Fruit fly (Drosophila melanogaster): ENCODE data around the gene CG31668.
A peak's percentile ranks its signal among the peaks of the same experiment; 100 is the strongest.

The CG31668 gene

dm6 chr2L:2193357-2193780 lies 12.6 kb downstream of the CG31668 start (continued):
- TF ChIP-seq HHEX (GFP tag; optimal IDR thresholded peaks at IDR 0.05), result peak; percentile 24
- TF ChIP-seq maf-S (GFP tag; optimal IDR thresholded peaks at IDR 0.05), result no peak
- TF ChIP-seq CG11560 (tag; IDR thresholded peaks at IDR 0.05), result no peak
- TF ChIP-seq CG14050 (GFP tag; IDR thresholded peaks at IDR 0.05), result no peak
- TF ChIP-seq tio (GFP tag; optimal IDR thresholded peaks at IDR 0.05), result no peak
- TF ChIP-seq CG14965 (GFP tag; optimal IDR thresholded peaks at IDR 0.05; ENCODE audit: borderline replicate concordance), result no peak
- no peak for TF ChIP-seq psq (GFP tag; optimal IDR thresholded peaks at IDR 0.05)
- peak; percentile 59 for TF ChIP-seq gro (GFP tag; optimal IDR thresholded peaks at IDR 0.05)
- TF ChIP-seq zfh2 (GFP tag; optimal IDR thresholded peaks at IDR 0.05), result no peak
- no peak for TF ChIP-seq CG4404 (GFP tag; IDR thresholded peaks at IDR 0.05)
- TF ChIP-seq tup (GFP tag; optimal IDR thresholded peaks at IDR 0.05), result no peak
- no peak for TF ChIP-seq tap (tag; optimal IDR thresholded peaks at IDR 0.05)
- TF ChIP-seq CG16813 (GFP tag; IDR thresholded peaks at IDR 0.05; ENCODE audit: partially characterized antibody), result no peak
- TF ChIP-seq Pdp1 (GFP tag; optimal IDR thresholded peaks at IDR 0.05), result peak in 1 of 2 experiments; percentile 73
- TF ChIP-seq CG30431 (GFP tag; optimal IDR thresholded peaks at IDR 0.05), result no peak
- no peak for TF ChIP-seq lola (GFP tag; optimal IDR thresholded peaks at IDR 0.05)
- TF ChIP-seq CG11085 (GFP tag; IDR thresholded peaks at IDR 0.05), result no peak
- TF ChIP-seq toy (GFP tag; IDR thresholded peaks at IDR 0.05), result no peak
- TF ChIP-seq MBD-R2 (GFP tag; IDR thresholded peaks at IDR 0.05), result no peak
- no peak for TF ChIP-seq Dref (GFP tag; IDR thresholded peaks at IDR 0.05)
- TF ChIP-seq PHDP (tag; optimal IDR thresholded peaks at IDR 0.05), result peak; percentile 21
- TF ChIP-seq Camta (GFP tag; optimal IDR thresholded peaks at IDR 0.05), result no peak
- peak; percentile 42 for TF ChIP-seq CG10431 (GFP tag; optimal IDR thresholded peaks at IDR 0.05)
- TF ChIP-seq CG10274 (GFP tag; optimal IDR thresholded peaks at IDR 0.05), result no peak
- no peak for TF ChIP-seq al (GFP tag; IDR thresholded peaks at IDR 0.05)
- TF ChIP-seq CG10147 (GFP tag; optimal IDR thresholded peaks at IDR 0.05), result no peak
- no peak for TF ChIP-seq CG9609 (GFP tag; optimal IDR thresholded peaks at IDR 0.05)
- peak; percentile 67 for TF ChIP-seq HmgD (GFP tag; optimal IDR thresholded peaks at IDR 0.05)
- TF ChIP-seq CG2129 (GFP tag; IDR thresholded peaks at IDR 0.05; ENCODE audit: partially characterized antibody), result no peak
- no peak for TF ChIP-seq CG11695 (GFP tag; IDR thresholded peaks at IDR 0.05)
- TF ChIP-seq CG1603 (tag; optimal IDR thresholded peaks at IDR 0.05), result peak; percentile 65
- TF ChIP-seq CG7556 (GFP tag; optimal IDR thresholded peaks at IDR 0.05), result no peak
- no peak for TF ChIP-seq CG9876 (GFP tag; optimal IDR thresholded peaks at IDR 0.05)
- TF ChIP-seq aop (GFP tag; IDR thresholded peaks at IDR 0.05), result no peak
- TF ChIP-seq CG4424 (GFP tag; optimal IDR thresholded peaks at IDR 0.05), result no peak
- peak; percentile 59 for TF ChIP-seq CG13296 (GFP tag; optimal IDR thresholded peaks at IDR 0.05)
- TF ChIP-seq CG13894 (tag; optimal IDR thresholded peaks at IDR 0.05), result peak; percentile 92
- peak; percentile 24 for TF ChIP-seq shn (GFP tag; optimal IDR thresholded peaks at IDR 0.05)
- TF ChIP-seq CG16815 (GFP tag; optimal IDR thresholded peaks at IDR 0.05), result no peak
- TF ChIP-seq Xbp1 (GFP tag; optimal IDR thresholded peaks at IDR 0.05), result no peak
- no peak for TF ChIP-seq Doc2 (GFP tag; IDR thresholded peaks at IDR 0.05)
- no peak for TF ChIP-seq C15 (GFP tag; IDR thresholded peaks at IDR 0.05)
- TF ChIP-seq CG10321 (GFP tag; IDR thresholded peaks at IDR 0.05), result no peak
- peak; percentile 81 for TF ChIP-seq CrebB (tag; optimal IDR thresholded peaks at IDR 0.05)
- no peak for TF ChIP-seq ac (GFP tag; optimal IDR thresholded peaks at IDR 0.05)
- TF ChIP-seq kay (GFP tag; optimal IDR thresholded peaks at IDR 0.05), result peak; percentile 18
- TF ChIP-seq CG33557 (GFP tag; optimal IDR thresholded peaks at IDR 0.05), result no peak
- no peak for TF ChIP-seq CG14860 (GFP tag; IDR thresholded peaks at IDR 0.05; ENCODE audit: partially characterized antibody)
- no peak for TF ChIP-seq CG42726 (GFP tag; IDR thresholded peaks at IDR 0.05; ENCODE audit: partially characterized antibody)
- no peak for TF ChIP-seq CG31441 (GFP tag; IDR thresholded peaks at IDR 0.05)
- no peak for TF ChIP-seq prd (optimal IDR thresholded peaks at IDR 0.05)
- no peak for TF ChIP-seq prd (GFP tag; IDR thresholded peaks at IDR 0.05)
